Worm (Caenorhabditis elegans) whole organism, mixed stage, embryonic: ENCODE results near the gene hrg-6.

Source experiments
- blmp-1 ChIP-seq: fragments of 150-350 bp; optimal IDR thresholded peaks from 2 replicates; lab custom pipeline; 2014; ENCODE audit warnings: missing biosample characterization, missing genetic modification characterization
- mep-1 ChIP-seq: fragments of 150-350 bp; optimal IDR thresholded peaks from 2 replicates; lab custom pipeline; 2017; ENCODE audit warnings: missing biosample characterization, missing genetic modification reagents, missing genetic modification characterization, inconsistent platforms
- pha-4 ChIP-seq: fragments of 150-350 bp; optimal IDR thresholded peaks from 2 replicates; lab custom pipeline; 2018; ENCODE audit warnings: missing biosample characterization, missing genetic modification reagents, missing genetic modification characterization
- unc-62 ChIP-seq: fragments of 150-350 bp; optimal IDR thresholded peaks from 2 replicates; lab custom pipeline; 2014; ENCODE audit warnings: missing biosample characterization, missing genetic modification reagents, missing genetic modification characterization

DNA sequence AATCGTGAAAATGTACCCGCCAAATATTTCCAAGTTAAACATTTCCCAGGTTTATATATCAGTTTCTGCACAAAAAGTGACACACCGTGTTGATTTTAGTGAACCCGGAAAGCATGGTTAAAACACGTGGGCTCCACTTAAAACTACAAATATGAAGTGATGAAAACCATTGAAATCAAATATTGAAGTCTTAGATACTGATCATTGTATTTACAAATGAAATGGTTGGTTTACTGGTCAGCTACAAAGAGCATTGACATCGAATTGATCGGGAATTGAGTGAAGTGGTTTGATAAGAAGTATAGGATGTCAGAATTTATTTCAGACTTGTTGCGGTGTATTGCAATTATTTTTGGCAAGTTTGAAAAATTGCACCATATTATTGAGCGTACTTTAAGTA is 3.0 kb upstream of the hrg-6 start, which contains the start of gene hrg-5:
- TF ChIP-seq unc-62 (GFP tag; lab: Kevin White, UChicago) (no peak), blmp-1 (tag; lab: Kevin White, UChicago) (no peak), mep-1 (tag; lab: Kevin White, UChicago) (no peak), pha-4 (no peak)
